Worm (Caenorhabditis elegans) whole organism, midembryonic: ENCODE data around the gene acr-18.

Source experiments
- T22C8.4 ChIP-seq: fragments of 200-800 bp; sonication (Bioruptor generic); IDR thresholded peaks from 2 replicates; pipeline ENCODE4 v1.3.6; 2022; ENCODE audit warnings: missing genetic modification characterization, missing compliant biosample characterization
- cog-1 ChIP-seq: sonication (generic microtip); optimal IDR thresholded peaks from 2 replicates; lab custom pipeline; 2016; ENCODE audit warnings: missing genetic modification characterization, missing compliant biosample characterization
- flt-1 ChIP-seq: fragments of 200-800 bp; sonication (Bioruptor generic); IDR thresholded peaks from 2 replicates; pipeline ENCODE4 v1.3.6; 2022; ENCODE audit warnings: missing genetic modification characterization, missing compliant biosample characterization
- klf-2 ChIP-seq: fragments of 200-800 bp; sonication (Bioruptor generic); conservative IDR thresholded peaks from 2 replicates; pipeline ENCODE4 v1.3.6; 2022; ENCODE audit warnings: missing genetic modification reagents, missing genetic modification characterization, missing compliant biosample characterization
- med-1 ChIP-seq: sonication (generic microtip); optimal IDR thresholded peaks from 2 replicates; lab custom pipeline; 2017; ENCODE audit warnings: missing genetic modification characterization, mild to moderate bottlenecking, missing compliant biosample characterization, antibody characterized with exemption, missing genetic modification reagents; ENCODE audit not compliant: insufficient read depth
- ref-1 ChIP-seq: fragments of 200-800 bp; sonication (Bioruptor generic); conservative IDR thresholded peaks from 2 replicates; pipeline ENCODE4 v1.3.6; 2022; ENCODE audit warnings: missing genetic modification reagents, missing genetic modification characterization, missing compliant biosample characterization
- tab-1 ChIP-seq: fragments of 200-800 bp; sonication (Bioruptor generic); IDR thresholded peaks from 2 replicates; pipeline ENCODE4 v1.3.6; 2022; ENCODE audit warnings: missing genetic modification characterization, missing compliant biosample characterization
- ztf-23 ChIP-seq: fragments of 200-800 bp; sonication (Bioruptor generic); IDR thresholded peaks from 2 replicates; pipeline ENCODE4 v1.3.6; 2022; ENCODE audit warnings: missing genetic modification reagents, missing genetic modification characterization, missing compliant biosample characterization

- TF ChIP-seq tab-1 (GFP tag; lab: Robert Waterston, UW) (no peak), ref-1 (GFP tag; lab: Robert Waterston, UW) (no peak), klf-2 (GFP tag; lab: Robert Waterston, UW) (no peak), ztf-23 (GFP tag; lab: Robert Waterston, UW) (no peak), T22C8.4 (GFP tag; lab: Robert Waterston, UW) (no peak), flt-1 (GFP tag; lab: Robert Waterston, UW) (no peak), cog-1 (tag; lab: Kevin White, UChicago) (no peak), med-1 (GFP tag; lab: Kevin White, UChicago) (no peak)
Observed at ce11 chrV:15519845-15520244, 39.1 kb downstream of the acr-18 start.
